Worm (Caenorhabditis elegans) whole organism, L4 larva: ENCODE data around the gene ZK418.2.

Source experiments
- D1046.2 ChIP-seq: fragments of 200-800 bp; sonication (Bioruptor generic); IDR thresholded peaks from 2 replicates; pipeline ENCODE4 v1.3.6; 2022; ENCODE audit warnings: missing genetic modification characterization, missing compliant biosample characterization
- F26F4.8 ChIP-seq: fragments of 200-800 bp; sonication (Bioruptor generic); conservative IDR thresholded peaks from 2 replicates; pipeline ENCODE4 v1.3.6; 2022; ENCODE audit warnings: missing genetic modification characterization, missing compliant biosample characterization
- F44E2.7 ChIP-seq: fragments of 200-800 bp; sonication (Bioruptor generic); IDR thresholded peaks from 2 replicates; pipeline ENCODE4 v2.1.2; 2022; ENCODE audit warnings: missing genetic modification characterization, missing compliant biosample characterization
- F49E8.2 ChIP-seq: sonication (generic microtip); optimal IDR thresholded peaks from 2 replicates; lab custom pipeline; 2016; ENCODE audit warnings: missing compliant biosample characterization, mild to moderate bottlenecking, missing genetic modification characterization, borderline replicate concordance
- T26A8.4 ChIP-seq: fragments of 200-800 bp; sonication (Bioruptor generic); IDR thresholded peaks from 2 replicates; pipeline ENCODE4 v1.3.6; 2022; ENCODE audit warnings: missing genetic modification characterization, missing compliant biosample characterization
- Y75B8A.6 ChIP-seq: fragments of 200-800 bp; sonication (Bioruptor generic); IDR thresholded peaks from 2 replicates; pipeline ENCODE4 v1.3.6; 2022; ENCODE audit warnings: missing genetic modification reagents, missing genetic modification characterization, missing compliant biosample characterization
- ZK337.2 ChIP-seq: fragments of 200-800 bp; sonication (Bioruptor generic); IDR thresholded peaks from 2 replicates; pipeline ENCODE4 v1.3.6; 2022; ENCODE audit warnings: missing genetic modification reagents, missing genetic modification characterization, missing compliant biosample characterization
- ZK546.5 ChIP-seq, 2 experiments: sonication (generic microtip); optimal IDR thresholded peaks; 2 replicates each; lab custom pipeline; 2017; ENCODE audit warnings: missing biosample characterization in 2 of 2, missing genetic modification characterization in 2 of 2
- arid-1 ChIP-seq: fragments of 200-800 bp; sonication (Bioruptor generic); conservative IDR thresholded peaks from 2 replicates; pipeline ENCODE4 v1.3.6; 2022; ENCODE audit warnings: missing genetic modification reagents, missing genetic modification characterization, missing compliant biosample characterization
- attf-4 ChIP-seq: sonication (generic microtip); optimal IDR thresholded peaks from 3 replicates; lab custom pipeline; 2017; ENCODE audit warnings: missing biosample characterization, missing genetic modification characterization
- ceh-62 ChIP-seq: sonication (generic microtip); optimal IDR thresholded peaks from 2 replicates; lab custom pipeline; 2017; ENCODE audit warnings: missing biosample characterization, missing genetic modification characterization
- ceh-82 ChIP-seq: sonication (generic microtip); optimal IDR thresholded peaks from 2 replicates; lab custom pipeline; 2017; ENCODE audit warnings: missing biosample characterization, missing genetic modification characterization
- ces-1 ChIP-seq: fragments of 150-350 bp; sonication (generic microtip); optimal IDR thresholded peaks from 4 replicates; lab custom pipeline; 2014; ENCODE audit warnings: missing biosample characterization, missing genetic modification reagents, missing genetic modification characterization
- ctbp-1 ChIP-seq: fragments of 200-800 bp; sonication (Bioruptor generic); IDR thresholded peaks from 2 replicates; pipeline ENCODE4 v1.3.6; 2022; ENCODE audit warnings: missing genetic modification reagents, missing genetic modification characterization, missing compliant biosample characterization
- daf-16 ChIP-seq, 3 experiments: sonication (generic microtip); optimal IDR thresholded peaks; 2 replicates each; lab custom pipeline; 2016 to 2017; ENCODE audit warnings: missing genetic modification characterization in 3 of 3, missing genetic modification reagents in 3 of 3, mild to moderate bottlenecking in 2 of 3, missing compliant biosample characterization in 2 of 3, missing biosample characterization in 1 of 3, moderate library complexity in 1 of 3
- daf-8 ChIP-seq: fragments of 200-800 bp; sonication (Bioruptor generic); IDR thresholded peaks from 2 replicates; pipeline ENCODE4 v1.3.6; 2022; ENCODE audit warnings: missing genetic modification characterization, missing compliant biosample characterization
- dmd-6 ChIP-seq: fragments of 200-800 bp; sonication (Bioruptor generic); IDR thresholded peaks from 2 replicates; pipeline ENCODE4 v1.3.6; 2022; ENCODE audit warnings: missing genetic modification reagents, missing genetic modification characterization, missing compliant biosample characterization
- dmd-8 ChIP-seq: fragments of 200-800 bp; sonication (Bioruptor generic); IDR thresholded peaks from 2 replicates; pipeline ENCODE4 v1.3.6; 2022; ENCODE audit warnings: missing genetic modification characterization, missing compliant biosample characterization
- dmd-9 ChIP-seq: fragments of 200-800 bp; sonication (Bioruptor generic); IDR thresholded peaks from 2 replicates; pipeline ENCODE4 v1.3.6; 2022; ENCODE audit warnings: missing genetic modification reagents, missing genetic modification characterization, missing compliant biosample characterization
- dpl-1 ChIP-seq: fragments of 150-350 bp; optimal IDR thresholded peaks from 2 replicates; lab custom pipeline; 2014; ENCODE audit warnings: missing biosample characterization, missing genetic modification reagents, missing genetic modification characterization
- dve-1 ChIP-seq: sonication (generic microtip); optimal IDR thresholded peaks from 2 replicates; lab custom pipeline; 2017; ENCODE audit warnings: antibody characterized with exemption, mild to moderate bottlenecking, missing genetic modification characterization, missing compliant biosample characterization; ENCODE audit not compliant: insufficient read depth
- egl-27 ChIP-seq: sonication (generic microtip); optimal IDR thresholded peaks from 3 replicates; lab custom pipeline; 2017; ENCODE audit warnings: missing biosample characterization, missing genetic modification reagents, missing genetic modification characterization
- egl-43 ChIP-seq: fragments of 200-800 bp; sonication (Bioruptor generic); IDR thresholded peaks from 2 replicates; pipeline ENCODE4 v1.3.6; 2022; ENCODE audit warnings: missing genetic modification reagents, missing genetic modification characterization, missing compliant biosample characterization
- hlh-11 ChIP-seq: fragments of 200-800 bp; sonication (Bioruptor generic); optimal IDR thresholded peaks from 2 replicates; lab custom pipeline; 2018; ENCODE audit warnings: mild to moderate bottlenecking, missing genetic modification characterization, missing compliant biosample characterization
- hmg-1.1 ChIP-seq: fragments of 200-800 bp; sonication (Bioruptor generic); IDR thresholded peaks from 2 replicates; pipeline ENCODE4 v1.3.6; 2022; ENCODE audit warnings: missing genetic modification reagents, missing genetic modification characterization, missing compliant biosample characterization
- jun-1 ChIP-seq: fragments of 150-350 bp; optimal IDR thresholded peaks from 2 replicates; lab custom pipeline; 2014; ENCODE audit warnings: missing biosample characterization, missing genetic modification reagents, missing genetic modification characterization
- lin-1 ChIP-seq: fragments of 200-800 bp; sonication (Bioruptor generic); IDR thresholded peaks from 2 replicates; pipeline ENCODE4 v1.3.6; 2022; ENCODE audit warnings: missing genetic modification reagents, missing genetic modification characterization, missing compliant biosample characterization
- lin-38 ChIP-seq: fragments of 200-800 bp; sonication (Bioruptor generic); IDR thresholded peaks from 2 replicates; pipeline ENCODE4 v1.3.6; 2022; ENCODE audit warnings: missing genetic modification reagents, missing genetic modification characterization, missing compliant biosample characterization
- lir-3 ChIP-seq: sonication (generic microtip); optimal IDR thresholded peaks from 2 replicates; lab custom pipeline; 2016; ENCODE audit warnings: mild to moderate bottlenecking, missing genetic modification characterization, missing compliant biosample characterization
- lsy-2 ChIP-seq, 2 experiments: fragments of 150-350 bp in 1 of 2; sonication (generic microtip) in 1 of 2; optimal IDR thresholded peaks; 2 replicates each; lab custom pipeline; 2014 to 2017; ENCODE audit warnings: missing biosample characterization in 2 of 2, missing genetic modification characterization in 2 of 2
- madf-9 ChIP-seq: fragments of 200-800 bp; sonication (Bioruptor generic); conservative IDR thresholded peaks from 2 replicates; pipeline ENCODE4 v1.3.6; 2022; ENCODE audit warnings: missing genetic modification reagents, missing genetic modification characterization, missing compliant biosample characterization
- mdl-1 ChIP-seq, 2 experiments: fragments of 150-350 bp in 1 of 2; sonication (generic microtip) in 1 of 2; optimal IDR thresholded peaks; 2 replicates each; lab custom pipeline; 2014 to 2017; ENCODE audit warnings: missing biosample characterization in 2 of 2, missing genetic modification characterization in 2 of 2
- mep-1 ChIP-seq: fragments of 150-350 bp; sonication (generic microtip); optimal IDR thresholded peaks from 3 replicates; lab custom pipeline; 2014; ENCODE audit warnings: missing biosample characterization, missing genetic modification characterization
- mes-2 ChIP-seq: sonication (generic microtip); optimal IDR thresholded peaks from 2 replicates; lab custom pipeline; 2016; ENCODE audit warnings: missing genotype, mild to moderate bottlenecking, missing genetic modification characterization, missing compliant biosample characterization; ENCODE audit not compliant: poor library complexity, severe bottlenecking
- nhr-102 ChIP-seq: sonication (generic microtip); optimal IDR thresholded peaks from 2 replicates; lab custom pipeline; 2016; ENCODE audit warnings: mild to moderate bottlenecking, missing genetic modification characterization, moderate library complexity, missing compliant biosample characterization
- nhr-28 ChIP-seq: fragments of 150-350 bp; optimal IDR thresholded peaks from 2 replicates; lab custom pipeline; 2014; ENCODE audit warnings: missing biosample characterization, missing genetic modification characterization
- nhr-42 ChIP-seq: fragments of 200-800 bp; sonication (Bioruptor generic); IDR thresholded peaks from 2 replicates; pipeline ENCODE4 v1.3.6; 2022; ENCODE audit warnings: missing genetic modification characterization, missing compliant biosample characterization
- nhr-77 ChIP-seq: fragments of 150-350 bp; optimal IDR thresholded peaks from 2 replicates; lab custom pipeline; 2014; ENCODE audit warnings: missing biosample characterization, missing genetic modification characterization
- php-3 ChIP-seq: fragments of 200-800 bp; sonication (Bioruptor generic); IDR thresholded peaks from 2 replicates; pipeline ENCODE4 v1.3.6; 2022; ENCODE audit warnings: missing genetic modification reagents, missing genetic modification characterization, missing compliant biosample characterization
- sdz-12 ChIP-seq: fragments of 200-800 bp; sonication (Bioruptor generic); optimal IDR thresholded peaks from 2 replicates; lab custom pipeline; 2018; ENCODE audit warnings: mild to moderate bottlenecking, missing genetic modification characterization, missing compliant biosample characterization
- snpc-1.2 ChIP-seq: fragments of 200-800 bp; sonication (Bioruptor generic); IDR thresholded peaks from 2 replicates; pipeline ENCODE4 v1.3.6; 2022; ENCODE audit warnings: missing genetic modification reagents, missing genetic modification characterization, missing compliant biosample characterization
- snpc-4 ChIP-seq: fragments of 150-350 bp; optimal IDR thresholded peaks from 2 replicates; lab custom pipeline; 2014; ENCODE audit warnings: missing biosample characterization, missing genetic modification characterization
- spr-1 ChIP-seq: sonication (generic microtip); optimal IDR thresholded peaks from 2 replicates; lab custom pipeline; 2016; ENCODE audit warnings: mild to moderate bottlenecking, missing genetic modification characterization, missing compliant biosample characterization
- tag-97 ChIP-seq: fragments of 200-800 bp; sonication (Bioruptor generic); IDR thresholded peaks from 2 replicates; pipeline ENCODE4 v1.3.6; 2022; ENCODE audit warnings: missing genetic modification characterization, missing compliant biosample characterization
- vab-7 ChIP-seq: fragments of 200-800 bp; sonication (Bioruptor generic); IDR thresholded peaks from 2 replicates; pipeline ENCODE4 v1.3.6; 2022; ENCODE audit warnings: missing genetic modification reagents, missing genetic modification characterization, missing compliant biosample characterization
- zag-1 ChIP-seq: fragments of 150-350 bp; optimal IDR thresholded peaks from 2 replicates; lab custom pipeline; 2014; ENCODE audit warnings: missing biosample characterization, missing genetic modification characterization
- zfp-2 ChIP-seq: sonication (generic microtip); optimal IDR thresholded peaks from 2 replicates; lab custom pipeline; 2016; ENCODE audit warnings: mild to moderate bottlenecking, missing genetic modification characterization, missing compliant biosample characterization
- zip-2 ChIP-seq: fragments of 150-350 bp; optimal IDR thresholded peaks from 2 replicates; lab custom pipeline; 2014; ENCODE audit warnings: missing biosample characterization, missing genetic modification characterization
- ztf-7 ChIP-seq: fragments of 150-350 bp; optimal IDR thresholded peaks from 2 replicates; lab custom pipeline; 2014; ENCODE audit warnings: missing biosample characterization, missing genetic modification characterization

Gene ZK418.2

DNA sequence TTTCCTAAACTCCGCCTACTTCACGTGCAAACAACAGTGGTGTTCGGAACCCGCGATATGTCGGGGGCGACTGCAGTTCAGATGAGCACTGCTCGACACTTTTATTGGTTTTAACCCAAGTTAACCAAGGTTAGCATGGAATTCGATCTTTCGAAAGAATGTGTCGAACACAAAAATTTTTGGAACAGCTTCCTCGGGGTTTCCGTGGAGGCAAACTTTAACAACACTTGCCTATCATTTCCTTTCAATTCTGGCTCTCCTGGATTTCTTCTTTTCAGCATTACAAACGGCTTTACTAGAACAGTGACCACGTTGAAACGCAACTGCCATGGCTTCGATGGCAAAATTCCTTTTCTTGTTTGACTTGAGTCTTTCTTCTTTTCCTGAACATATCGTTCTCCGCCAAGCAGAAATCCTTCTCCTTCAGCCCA lies 50.2 kb downstream of the ZK418.2 start (continued):
- TF ChIP-seq zfp-2 (tag; lab: Kevin White, UChicago): no peak
- TF ChIP-seq ztf-7 (tag; lab: Kevin White, UChicago): peak; percentile 38
- TF ChIP-seq ceh-82 (tag; lab: Kevin White, UChicago): no peak
- peak; percentile 97 for TF ChIP-seq dve-1 (tag; lab: Kevin White, UChicago)
- peak; percentile 72; the same call in 1 of the 2 replicates for TF ChIP-seq lin-1 (GFP tag; lab: Robert Waterston, UW)
- no peak for TF ChIP-seq daf-8
- peak; percentile 36 for TF ChIP-seq nhr-77 (tag; lab: Kevin White, UChicago)
- no peak for TF ChIP-seq ctbp-1 (GFP tag; lab: Robert Waterston, UW)
- peak; percentile 70 for TF ChIP-seq arid-1 (GFP tag; lab: Robert Waterston, UW)
- peak; percentile 73 for TF ChIP-seq hlh-11 (tag; lab: Kevin White, UChicago)
- peak; percentile 87 for TF ChIP-seq mes-2 (tag; lab: Kevin White, UChicago)
- no peak for TF ChIP-seq attf-4 (tag; lab: Kevin White, UChicago)
- no peak for TF ChIP-seq jun-1 (tag; lab: Kevin White, UChicago)
- TF ChIP-seq ZK546.5 (tag; optimal IDR thresholded peaks at IDR 0.05; lab: Kevin White, UChicago): peak in 1 of 2 experiments; percentile 25
- no peak for TF ChIP-seq lir-3 (tag; lab: Kevin White, UChicago)
- peak; percentile 57 for TF ChIP-seq nhr-28
- peak; percentile 69 for TF ChIP-seq snpc-1.2 (GFP tag; lab: Robert Waterston, UW)
- TF ChIP-seq D1046.2: 0 out of 2 replicates have a peak, but pooled peaks have one; percentile 58
- peak; percentile 81 for TF ChIP-seq nhr-102 (tag; lab: Kevin White, UChicago)
- peak; percentile 50 to 53 for TF ChIP-seq daf-16 (GFP tag; optimal IDR thresholded peaks at IDR 0.05; lab: Kevin White, UChicago)
- TF ChIP-seq daf-16 (tag; optimal IDR thresholded peaks at IDR 0.05; lab: Kevin White, UChicago): peak; percentile 78
- TF ChIP-seq dmd-8 (GFP tag; lab: Robert Waterston, UW): no peak
- no peak for TF ChIP-seq zag-1 (tag; lab: Kevin White, UChicago)
- no peak for TF ChIP-seq F44E2.7 (GFP tag; lab: Robert Waterston, UW)
- TF ChIP-seq T26A8.4 (GFP tag; lab: Robert Waterston, UW): peak; percentile 91
- TF ChIP-seq vab-7 (GFP tag; lab: Robert Waterston, UW): peak; percentile 36; the same call in 1 of the 2 replicates
- TF ChIP-seq Y75B8A.6 (GFP tag; lab: Robert Waterston, UW): peak; percentile 69; the same call in 1 of the 2 replicates
- peak in 1 of 2 experiments; percentile 71 for TF ChIP-seq lsy-2 (tag; optimal IDR thresholded peaks at IDR 0.05; lab: Kevin White, UChicago)
- TF ChIP-seq dpl-1 (GFP tag; lab: Kevin White, UChicago): peak; percentile 33
- TF ChIP-seq sdz-12 (GFP tag; lab: Kevin White, UChicago): no peak
- TF ChIP-seq ZK337.2 (GFP tag; lab: Robert Waterston, UW): no peak
- TF ChIP-seq spr-1 (tag; lab: Kevin White, UChicago): peak; percentile 67
- TF ChIP-seq mdl-1 (tag; optimal IDR thresholded peaks at IDR 0.05; lab: Kevin White, UChicago): peak; percentile 74 to 78
- peak; percentile 27; the same call in 1 of the 2 replicates for TF ChIP-seq hmg-1.1 (GFP tag; lab: Robert Waterston, UW)
- peak; percentile 89 for TF ChIP-seq F49E8.2 (tag; lab: Kevin White, UChicago)
- peak; percentile 70 for TF ChIP-seq dmd-6 (GFP tag; lab: Robert Waterston, UW)

DNA sequence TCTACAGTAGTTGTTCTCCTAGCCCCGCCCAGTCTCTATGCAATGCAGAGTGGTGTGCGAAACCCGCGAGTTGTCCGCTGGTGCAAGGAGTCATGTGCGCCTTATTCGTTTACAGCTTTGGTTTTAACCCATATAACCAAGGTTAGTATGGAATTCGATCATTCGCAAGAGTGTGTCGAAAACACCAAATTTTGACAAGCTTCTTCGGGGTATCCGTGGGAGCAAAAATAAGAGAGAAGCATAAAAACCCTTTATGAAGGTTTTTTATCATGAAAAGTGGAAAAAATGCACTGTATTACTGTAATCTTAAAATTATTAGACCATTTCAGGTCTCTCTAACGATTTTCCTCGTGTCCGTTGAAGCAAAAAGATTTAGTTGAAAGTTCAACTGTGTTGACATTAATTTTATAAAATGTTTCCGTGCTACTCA lies 51.0 kb downstream of the ZK418.2 start:
- TF ChIP-seq madf-9 (GFP tag; lab: Robert Waterston, UW): no peak
- no peak for TF ChIP-seq nhr-42 (GFP tag; lab: Robert Waterston, UW)
- TF ChIP-seq snpc-4 (tag; lab: Kevin White, UChicago): peak; percentile 81
- no peak for TF ChIP-seq dmd-9
- TF ChIP-seq lin-38 (GFP tag; lab: Robert Waterston, UW): peak; percentile 64
- TF ChIP-seq dmd-6 (GFP tag; lab: Robert Waterston, UW): no peak
- TF ChIP-seq ces-1 (GFP tag; lab: Kevin White, UChicago): no peak
- TF ChIP-seq zip-2 (tag; lab: Kevin White, UChicago): no peak
- TF ChIP-seq lsy-2 (tag; optimal IDR thresholded peaks at IDR 0.05; lab: Kevin White, UChicago): peak in 1 of 2 experiments; percentile 56
- no peak for TF ChIP-seq mep-1
- no peak for TF ChIP-seq F26F4.8 (GFP tag; lab: Robert Waterston, UW)
- TF ChIP-seq egl-43 (GFP tag; lab: Robert Waterston, UW): no peak
- TF ChIP-seq jun-1 (tag; lab: Kevin White, UChicago): no peak
- TF ChIP-seq php-3: peak; percentile 71; the same call in 1 of the 2 replicates
- TF ChIP-seq F49E8.2 (tag; lab: Kevin White, UChicago): peak; percentile 68
- TF ChIP-seq ceh-62 (tag; lab: Kevin White, UChicago): no peak
- TF ChIP-seq tag-97 (GFP tag; lab: Robert Waterston, UW): no peak
- no peak for TF ChIP-seq mdl-1 (tag; optimal IDR thresholded peaks at IDR 0.05; lab: Kevin White, UChicago)
- no peak for TF ChIP-seq egl-27 (tag; lab: Kevin White, UChicago)
